Fruit fly (Drosophila melanogaster) Kc167 (cell line): ENCODE measurements around the gene Jhbp1.

Experiments
- Sin3A ChIP-seq: fragments of >200 bp; optimal IDR thresholded peaks from 2 replicates; lab custom pipeline; 2018; ENCODE audit warnings: missing external identifiers
- h ChIP-seq: fragments of >200 bp; optimal IDR thresholded peaks from 3 replicates; lab custom pipeline; 2018; ENCODE audit warnings: missing external identifiers
- insv ChIP-seq: fragments of >200 bp; optimal IDR thresholded peaks from 3 replicates; lab custom pipeline; 2018; ENCODE audit warnings: missing external identifiers
- psq ChIP-seq: fragments of >200 bp; optimal IDR thresholded peaks from 2 replicates; lab custom pipeline; 2017; ENCODE audit warnings: missing external identifiers
- ttk ChIP-seq: sonication (Bioruptor generic); optimal IDR thresholded peaks from 2 replicates; lab custom pipeline; 2017; ENCODE audit warnings: missing external identifiers

DNA sequence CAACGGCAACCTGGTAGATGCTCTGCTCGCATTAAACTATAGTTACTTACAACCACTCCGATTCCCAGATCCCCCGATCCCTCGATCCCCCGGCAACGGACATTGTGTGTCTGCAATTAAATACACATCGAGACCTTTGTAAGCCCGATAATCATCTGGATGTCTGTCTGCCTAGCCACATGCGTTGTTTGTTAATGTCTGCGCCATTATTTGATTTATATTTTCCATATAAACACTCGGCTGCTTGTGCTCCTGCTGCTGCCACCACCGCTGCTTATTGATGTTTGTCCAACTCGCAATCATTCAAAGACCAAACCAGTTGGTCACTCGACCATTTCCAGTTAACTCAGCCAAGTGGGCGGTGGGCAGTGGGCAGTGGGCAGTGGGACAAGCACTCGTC, 51.0 kb downstream of the Jhbp1 start:
- TF ChIP-seq h (lab: Kevin White, UChicago), result no peak
- no peak for TF ChIP-seq insv (lab: Kevin White, UChicago)
- no peak for TF ChIP-seq Sin3A (lab: Kevin White, UChicago)
- TF ChIP-seq psq (lab: Kevin White, UChicago), result no peak
- no peak for TF ChIP-seq ttk (lab: Kevin White, UChicago)
